Fruit fly (Drosophila melanogaster): ENCODE data around the gene Ugt49B2.
A peak's percentile ranks its signal among the peaks of the same experiment; 100 is the strongest.

The Ugt49B2 gene

dm6 chr3R:21399642-21400041 is at the start of gene Ugt49B2:
TSS of gene Ugt49B2 (minus strand) at chr3R:21399742.
- no peak for TF ChIP-seq CG9948 (tag; optimal IDR thresholded peaks at IDR 0.05)
- no peak for TF ChIP-seq fd96Ca (GFP tag; IDR thresholded peaks at IDR 0.05)
- no peak for TF ChIP-seq CG17806 (tag; optimal IDR thresholded peaks at IDR 0.05)
- no peak for TF ChIP-seq Snoo (tag; optimal IDR thresholded peaks at IDR 0.05)
- no peak for TF ChIP-seq CG13204 (GFP tag; optimal IDR thresholded peaks at IDR 0.05)
- no peak for TF ChIP-seq rn (GFP tag; IDR thresholded peaks at IDR 0.05)
- no peak for TF ChIP-seq CG10348 (GFP tag; IDR thresholded peaks at IDR 0.05)
- no peak for TF ChIP-seq D1 (tag; optimal IDR thresholded peaks at IDR 0.05)
- no peak for TF ChIP-seq CG14655 (GFP tag; optimal IDR thresholded peaks at IDR 0.05)
- TF ChIP-seq Pif1B (GFP tag; optimal IDR thresholded peaks at IDR 0.05), result no peak
- no peak for TF ChIP-seq CG8301 (tag; optimal IDR thresholded peaks at IDR 0.05)
- TF ChIP-seq Ets98B (GFP tag; IDR thresholded peaks at IDR 0.05), result no peak
- no peak for TF ChIP-seq Pif1A (GFP tag; optimal IDR thresholded peaks at IDR 0.05)
- no peak for TF ChIP-seq CG12605 (GFP tag; IDR thresholded peaks at IDR 0.05)
- no peak for TF ChIP-seq CG15710 (tag; optimal IDR thresholded peaks at IDR 0.05)
- TF ChIP-seq CG4496 (GFP tag; IDR thresholded peaks at IDR 0.05), result no peak
- TF ChIP-seq CG32121 (GFP tag; IDR thresholded peaks at IDR 0.05), result no peak
- TF ChIP-seq CG8159 (tag; optimal IDR thresholded peaks at IDR 0.05), result no peak

dm6 chr3R:21447656-21448055 is 48.1 kb upstream of the Ugt49B2 start:
- TF ChIP-seq CG13204 (GFP tag; optimal IDR thresholded peaks at IDR 0.05) (no peak), CG9948 (tag; optimal IDR thresholded peaks at IDR 0.05) (no peak), CG17806 (tag; optimal IDR thresholded peaks at IDR 0.05) (no peak), CG8159 (tag; optimal IDR thresholded peaks at IDR 0.05) (no peak), CG14655 (GFP tag; optimal IDR thresholded peaks at IDR 0.05) (no peak), CG10348 (GFP tag; IDR thresholded peaks at IDR 0.05) (no peak), CG34367 (tag; optimal IDR thresholded peaks at IDR 0.05) (no peak)

dm6 chr3R:21446334-21446733 is 46.8 kb upstream of the Ugt49B2 start, which contains the start of gene lbe:
TSS of gene lbe (minus strand) at chr3R:21446537.
- TF ChIP-seq CG8159 (tag; optimal IDR thresholded peaks at IDR 0.05) (no peak), Snoo (tag; optimal IDR thresholded peaks at IDR 0.05) (no peak), CG12605 (GFP tag; IDR thresholded peaks at IDR 0.05) (peak; percentile 32; the same call in 1 of the 2 replicates), CG34367 (tag; optimal IDR thresholded peaks at IDR 0.05) (no peak), fd96Ca (GFP tag; IDR thresholded peaks at IDR 0.05) (0 out of 3 replicates have a peak, but pooled peaks have one; percentile 30), CG13204 (GFP tag; optimal IDR thresholded peaks at IDR 0.05) (no peak), Pif1B (GFP tag; optimal IDR thresholded peaks at IDR 0.05) (no peak), CG32121 (GFP tag; IDR thresholded peaks at IDR 0.05) (no peak), rn (GFP tag; IDR thresholded peaks at IDR 0.05) (no peak), CG8301 (tag; optimal IDR thresholded peaks at IDR 0.05) (no peak), CG9948 (tag; optimal IDR thresholded peaks at IDR 0.05) (no peak)

- no peak for TF ChIP-seq rn (GFP tag; IDR thresholded peaks at IDR 0.05)
- no peak for TF ChIP-seq CG4496 (GFP tag; IDR thresholded peaks at IDR 0.05)
- TF ChIP-seq CG34367 (tag; optimal IDR thresholded peaks at IDR 0.05), result no peak
- no peak for TF ChIP-seq CG8301 (tag; optimal IDR thresholded peaks at IDR 0.05)
- TF ChIP-seq D1 (tag; optimal IDR thresholded peaks at IDR 0.05), result no peak
- TF ChIP-seq CG32121 (GFP tag; IDR thresholded peaks at IDR 0.05), result no peak
- no peak for TF ChIP-seq Pif1B (GFP tag; optimal IDR thresholded peaks at IDR 0.05)
- TF ChIP-seq CG13204 (GFP tag; optimal IDR thresholded peaks at IDR 0.05), result no peak
- TF ChIP-seq fd96Ca (GFP tag; IDR thresholded peaks at IDR 0.05), result no peak
- TF ChIP-seq EcR (GFP tag; optimal IDR thresholded peaks at IDR 0.05), result no peak
- no peak for TF ChIP-seq CG15710 (tag; optimal IDR thresholded peaks at IDR 0.05)
- no peak for TF ChIP-seq CG17806 (tag; optimal IDR thresholded peaks at IDR 0.05)
- no peak for TF ChIP-seq CG10348 (GFP tag; IDR thresholded peaks at IDR 0.05)
- TF ChIP-seq CG8159 (tag; optimal IDR thresholded peaks at IDR 0.05), result no peak
Observed at dm6 chr3R:21445327-21445726, 45.8 kb upstream of the Ugt49B2 start.

- TF ChIP-seq fd96Ca (GFP tag; IDR thresholded peaks at IDR 0.05), result no peak
- TF ChIP-seq EcR (GFP tag; optimal IDR thresholded peaks at IDR 0.05), result no peak
- TF ChIP-seq CG4496 (GFP tag; IDR thresholded peaks at IDR 0.05), result no peak
- TF ChIP-seq CG8301 (tag; optimal IDR thresholded peaks at IDR 0.05), result no peak
- TF ChIP-seq CG10348 (GFP tag; IDR thresholded peaks at IDR 0.05), result no peak
- no peak for TF ChIP-seq Pif1B (GFP tag; optimal IDR thresholded peaks at IDR 0.05)
- no peak for TF ChIP-seq CG8159 (tag; optimal IDR thresholded peaks at IDR 0.05)
- no peak for TF ChIP-seq CG34367 (tag; optimal IDR thresholded peaks at IDR 0.05)
- TF ChIP-seq CG12605 (GFP tag; IDR thresholded peaks at IDR 0.05), result no peak
- no peak for TF ChIP-seq CG17806 (tag; optimal IDR thresholded peaks at IDR 0.05)
- no peak for TF ChIP-seq Ets98B (GFP tag; IDR thresholded peaks at IDR 0.05)
- TF ChIP-seq Pif1A (GFP tag; optimal IDR thresholded peaks at IDR 0.05), result no peak
- no peak for TF ChIP-seq gl (tag; optimal IDR thresholded peaks at IDR 0.05)
- no peak for TF ChIP-seq Snoo (tag; optimal IDR thresholded peaks at IDR 0.05)
Observed at dm6 chr3R:21440760-21441159, 41.2 kb upstream of the Ugt49B2 start.

dm6 chr3R:21440102-21440501 is 40.6 kb upstream of the Ugt49B2 start:
- TF ChIP-seq EcR (GFP tag; optimal IDR thresholded peaks at IDR 0.05) (no peak), CG4496 (GFP tag; IDR thresholded peaks at IDR 0.05) (no peak), rn (GFP tag; IDR thresholded peaks at IDR 0.05) (no peak), CG34367 (tag; optimal IDR thresholded peaks at IDR 0.05) (no peak), CG8159 (tag; optimal IDR thresholded peaks at IDR 0.05) (no peak), CG12605 (GFP tag; IDR thresholded peaks at IDR 0.05) (no peak), Pif1B (GFP tag; optimal IDR thresholded peaks at IDR 0.05) (no peak)

All from whole organism, pupa.